Worm (Caenorhabditis elegans): ENCODE results near the gene mpk-1.

- TF ChIP-seq ceh-36 (tag; optimal IDR thresholded peaks at IDR 0.05) (no peak), aly-1 (tag; optimal IDR thresholded peaks at IDR 0.05) (no peak), tbx-11 (GFP tag; IDR thresholded peaks at IDR 0.05) (no peak), B0310.2 (tag; optimal IDR thresholded peaks at IDR 0.05) (no peak), hnd-1 (tag; optimal IDR thresholded peaks at IDR 0.05) (no peak), ama-1 (optimal IDR thresholded peaks at IDR 0.05) (no peak), hmbx-1 (tag; optimal IDR thresholded peaks at IDR 0.05) (no peak), flt-1 (GFP tag; IDR thresholded peaks at IDR 0.05) (no peak), F13C5.2 (tag; optimal IDR thresholded peaks at IDR 0.05) (no peak), tbx-37 (GFP tag; conservative IDR thresholded peaks at IDR 0.05) (no peak)
These were observed 22.1 kb downstream of the mpk-1 start, which contains the start of gene R74.8 for ce11 chrIII:4205751-4206327.
